Worm (Caenorhabditis elegans): ENCODE data around the gene C45G9.6.

C45G9.6 gene

DNA sequence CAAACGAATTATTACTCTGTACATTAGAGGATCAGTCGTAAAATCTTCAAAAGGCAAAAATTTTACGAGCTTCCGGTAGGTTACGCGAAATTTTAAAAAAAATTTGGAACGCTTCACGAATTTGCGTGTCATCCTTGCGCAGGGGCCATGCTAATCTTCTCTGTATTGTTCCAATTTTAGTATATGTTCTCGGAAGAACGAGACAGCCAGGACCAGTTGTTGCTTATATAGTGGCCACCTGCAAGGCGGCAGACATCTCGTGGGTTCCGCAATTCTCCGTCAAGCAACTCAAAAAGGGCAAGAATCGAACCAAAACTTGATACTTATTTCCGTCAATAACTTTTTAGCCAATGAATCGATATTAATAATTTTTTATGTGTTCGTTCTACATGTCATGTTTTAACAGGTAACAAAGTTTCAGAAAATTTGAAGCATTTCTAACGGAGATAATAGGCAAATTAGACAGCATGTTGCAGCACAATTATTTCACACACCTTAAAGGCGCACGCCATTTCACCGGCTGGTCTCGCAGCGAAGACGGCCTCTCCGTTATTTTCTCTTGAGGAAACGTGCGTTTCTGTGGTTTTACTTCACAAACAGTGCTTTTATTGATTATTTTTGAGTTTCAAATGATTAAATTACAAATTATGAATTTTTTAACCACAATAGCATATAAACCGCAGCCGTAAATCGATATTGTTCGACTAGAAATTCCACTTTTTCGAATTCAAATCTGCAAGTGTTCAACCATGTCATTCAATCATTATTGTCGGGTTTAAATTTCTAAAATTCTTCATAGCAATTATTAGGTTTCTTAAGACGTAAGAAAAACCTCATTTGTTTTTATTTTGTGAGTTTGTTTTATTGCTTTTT is 44.7 kb downstream of the C45G9.6 start (continued):
- TF ChIP-seq ceh-31 (tag; optimal IDR thresholded peaks at IDR 0.05) (peak; percentile 25), pat-9 (tag; optimal IDR thresholded peaks at IDR 0.05) (peak; percentile 44), unc-42 (tag; optimal IDR thresholded peaks at IDR 0.05) (peak; percentile 61), ceh-14 (tag; optimal IDR thresholded peaks at IDR 0.05) (peak; percentile 82), ceh-2 (tag; optimal IDR thresholded peaks at IDR 0.05) (peak; percentile 60), unc-3 (GFP tag; conservative IDR thresholded peaks at IDR 0.05) (0 out of 2 replicates have a peak, but pooled peaks have one; percentile 52), unc-3 (tag; optimal IDR thresholded peaks at IDR 0.05) (peak; percentile 25), ref-2 (tag; optimal IDR thresholded peaks at IDR 0.05) (peak; percentile 75), lin-11 (tag; optimal IDR thresholded peaks at IDR 0.05) (peak; percentile 49), pha-4 (tag; optimal IDR thresholded peaks at IDR 0.05) (no peak), nhr-11 (tag; optimal IDR thresholded peaks at IDR 0.05) (no peak), F13H6.1 (tag; optimal IDR thresholded peaks at IDR 0.05) (no peak), nfya-1 (tag; optimal IDR thresholded peaks at IDR 0.05) (peak; percentile 52), ahr-1 (tag; optimal IDR thresholded peaks at IDR 0.05) (peak; percentile 15), Y22D7AL.16 (tag; optimal IDR thresholded peaks at IDR 0.05) (peak; percentile 28), che-1 (tag; optimal IDR thresholded peaks at IDR 0.05) (peak; percentile 67), hlh-6 (tag; optimal IDR thresholded peaks at IDR 0.05) (peak; percentile 69), pros-1 (tag; optimal IDR thresholded peaks at IDR 0.05) (no peak), hlh-13 (GFP tag; optimal IDR thresholded peaks at IDR 0.05) (peak; percentile 47), ttx-3 (tag; optimal IDR thresholded peaks at IDR 0.05) (peak; percentile 54), fax-1 (tag; optimal IDR thresholded peaks at IDR 0.05) (peak; percentile 54), madf-2 (tag; optimal IDR thresholded peaks at IDR 0.05) (peak; percentile 58), lim-6 (tag; optimal IDR thresholded peaks at IDR 0.05) (peak; percentile 5), pqm-1 (tag; optimal IDR thresholded peaks at IDR 0.05) (peak; percentile 4), tbx-7 (tag; optimal IDR thresholded peaks at IDR 0.05) (peak; percentile 26), C38D4.7 (GFP tag; optimal IDR thresholded peaks at IDR 0.05) (peak; percentile 73), C08G9.2 (tag; optimal IDR thresholded peaks at IDR 0.05) (peak; percentile 39), ceh-22 (tag; optimal IDR thresholded peaks at IDR 0.05) (no peak)

DNA sequence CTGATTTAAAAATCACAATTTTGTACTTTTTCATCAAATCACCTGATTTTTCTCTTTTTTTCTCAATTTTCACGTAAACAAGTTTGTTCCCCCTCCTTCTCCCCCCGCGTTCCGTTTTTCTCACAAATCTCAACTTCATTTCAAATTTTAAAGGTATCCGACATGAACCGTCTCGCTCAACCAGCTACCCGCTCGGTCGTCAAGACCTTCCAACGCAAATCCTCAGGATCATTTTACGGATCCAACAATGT is 45.2 kb downstream of the C45G9.6 start, which contains the start of gene cox-6A:
Gene cox-6A, plus strand, starts transcription at position 152 of the 251 bp plus-strand sequence.
- TF ChIP-seq fkh-6 (tag; optimal IDR thresholded peaks at IDR 0.05) (no peak), ceh-22 (tag; optimal IDR thresholded peaks at IDR 0.05) (no peak), F13H6.1 (tag; optimal IDR thresholded peaks at IDR 0.05) (no peak), nhr-232 (tag; optimal IDR thresholded peaks at IDR 0.05) (no peak)

DNA sequence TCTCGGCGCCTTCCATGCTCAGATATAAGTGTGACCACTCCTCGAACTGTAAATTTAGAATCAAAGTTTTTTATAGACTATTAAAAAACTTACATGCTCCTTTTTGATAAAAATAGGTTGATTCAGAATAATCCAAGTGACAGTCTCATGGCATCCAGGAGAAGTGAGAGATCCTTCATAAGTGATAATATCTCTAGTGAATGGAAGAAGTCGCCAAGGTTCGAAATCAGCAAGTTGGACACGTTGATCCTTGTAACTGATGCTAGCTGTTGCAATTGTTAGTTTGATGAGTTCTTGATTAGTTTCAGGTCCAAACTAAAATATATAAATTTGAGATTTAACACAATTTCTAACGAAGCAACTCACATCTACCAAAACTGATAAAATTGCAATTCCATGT is 47.0 kb downstream of the C45G9.6 start:
- TF ChIP-seq ceh-31 (tag; optimal IDR thresholded peaks at IDR 0.05) = no peak
- no peak for TF ChIP-seq ceh-22 (tag; optimal IDR thresholded peaks at IDR 0.05)
- TF ChIP-seq eyg-1 (tag; optimal IDR thresholded peaks at IDR 0.05) = no peak
- no peak for TF ChIP-seq hlh-15 (tag; optimal IDR thresholded peaks at IDR 0.05)
- TF ChIP-seq lin-11 (tag; optimal IDR thresholded peaks at IDR 0.05) = no peak
- no peak for TF ChIP-seq ceh-19 (GFP tag; optimal IDR thresholded peaks at IDR 0.05)
- no peak for TF ChIP-seq madf-2 (tag; optimal IDR thresholded peaks at IDR 0.05)
- TF ChIP-seq unc-42 (tag; optimal IDR thresholded peaks at IDR 0.05) = no peak
- TF ChIP-seq sox-2 (GFP tag; IDR thresholded peaks at IDR 0.05) = no peak
- TF ChIP-seq ahr-1 (tag; optimal IDR thresholded peaks at IDR 0.05) = no peak
- no peak for TF ChIP-seq odd-2 (tag; optimal IDR thresholded peaks at IDR 0.05)
- no peak for TF ChIP-seq fkh-6 (tag; optimal IDR thresholded peaks at IDR 0.05)
- TF ChIP-seq elt-2 (tag; optimal IDR thresholded peaks at IDR 0.05) = no peak
- TF ChIP-seq K02D7.2 (tag; optimal IDR thresholded peaks at IDR 0.05) = no peak
- TF ChIP-seq unc-3 (GFP tag; conservative IDR thresholded peaks at IDR 0.05) = no peak
- TF ChIP-seq unc-3 (tag; optimal IDR thresholded peaks at IDR 0.05) = no peak
- no peak for TF ChIP-seq pha-2 (tag; optimal IDR thresholded peaks at IDR 0.05)
- no peak for TF ChIP-seq ceh-24 (tag; optimal IDR thresholded peaks at IDR 0.05)
- TF ChIP-seq ceh-18 (tag; optimal IDR thresholded peaks at IDR 0.05) = no peak
